Fruit fly (Drosophila melanogaster) whole organism, prepupa: ENCODE results near the gene Nrt.

Experiments used
- Blimp-1 ChIP-seq: fragments of 200-800 bp; sonication (Bioruptor generic); optimal IDR thresholded peaks from 3 replicates; lab custom pipeline; 2017; ENCODE audit warnings: missing biosample characterization, missing genetic modification characterization, mild to moderate bottlenecking, moderate library complexity, missing genetic modification reagents
- CG10631 ChIP-seq: fragments of 200-800 bp; sonication (Bioruptor generic); optimal IDR thresholded peaks from 2 replicates; lab custom pipeline; 2016; ENCODE audit warnings: missing biosample characterization, missing genetic modification characterization
- CG10669 ChIP-seq: fragments of 200-800 bp; sonication (Bioruptor generic); optimal IDR thresholded peaks from 3 replicates; lab custom pipeline; 2018; ENCODE audit warnings: missing biosample characterization, mild to moderate bottlenecking, missing genetic modification characterization, moderate library complexity
- CG11294 ChIP-seq: fragments of 200-800 bp; sonication (Bioruptor generic); IDR thresholded peaks from 2 replicates; pipeline ENCODE4 v1.3.6; 2022; ENCODE audit warnings: missing biosample characterization, missing genetic modification characterization
- CG11902 ChIP-seq: fragments of 200-800 bp; sonication (Bioruptor generic); optimal IDR thresholded peaks from 3 replicates; lab custom pipeline; 2016; ENCODE audit warnings: missing biosample characterization, missing genetic modification characterization
- CG32006 ChIP-seq: fragments of 200-800 bp; sonication (Bioruptor generic); optimal IDR thresholded peaks from 3 replicates; lab custom pipeline; 2017; ENCODE audit warnings: missing biosample characterization, mild to moderate bottlenecking, missing genetic modification characterization
- CG34406 ChIP-seq: fragments of 200-800 bp; sonication (Bioruptor generic); optimal IDR thresholded peaks from 3 replicates; lab custom pipeline; 2016; ENCODE audit warnings: missing biosample characterization, missing genetic modification characterization
- CG3919 ChIP-seq: fragments of 200-800 bp; sonication (Bioruptor generic); optimal IDR thresholded peaks from 3 replicates; lab custom pipeline; 2016; ENCODE audit warnings: missing biosample characterization, missing genetic modification characterization
- CG4318 ChIP-seq: fragments of 200-800 bp; sonication (Bioruptor generic); optimal IDR thresholded peaks from 3 replicates; lab custom pipeline; 2017; ENCODE audit warnings: missing biosample characterization, mild to moderate bottlenecking, missing genetic modification characterization
- CG6163 ChIP-seq: fragments of 200-800 bp; sonication (Bioruptor generic); IDR thresholded peaks from 3 replicates; pipeline ENCODE4 v1.3.6; 2022; ENCODE audit warnings: missing biosample characterization, missing genetic modification characterization
- CG6276 ChIP-seq: fragments of 200-800 bp; sonication (Bioruptor generic); optimal IDR thresholded peaks from 2 replicates; lab custom pipeline; 2017; ENCODE audit warnings: missing biosample characterization, mild to moderate bottlenecking, missing genetic modification characterization
- CG6792 ChIP-seq: fragments of 200-800 bp; sonication (Bioruptor generic); optimal IDR thresholded peaks from 3 replicates; lab custom pipeline; 2016; ENCODE audit warnings: missing biosample characterization, missing genetic modification characterization
- CG6808 ChIP-seq: fragments of 200-800 bp; sonication (Bioruptor generic); optimal IDR thresholded peaks from 3 replicates; lab custom pipeline; 2017; ENCODE audit warnings: missing biosample characterization, missing genetic modification characterization, mild to moderate bottlenecking, moderate library complexity, missing genetic modification reagents
- CG6854 ChIP-seq: fragments of 200-800 bp; sonication (Bioruptor generic); optimal IDR thresholded peaks from 2 replicates; lab custom pipeline; 2017; ENCODE audit warnings: missing biosample characterization, mild to moderate bottlenecking, missing genetic modification characterization
- CG8119 ChIP-seq: fragments of 200-800 bp; sonication (Bioruptor generic); IDR thresholded peaks from 3 replicates; pipeline ENCODE4 v1.3.6; 2022; ENCODE audit warnings: missing biosample characterization, missing genetic modification characterization
- CG8319 ChIP-seq: fragments of 200-800 bp; sonication (Bioruptor generic); optimal IDR thresholded peaks from 3 replicates; lab custom pipeline; 2016; ENCODE audit warnings: missing biosample characterization, missing genetic modification characterization
- CG8632 ChIP-seq: fragments of 200-800 bp; sonication (Bioruptor generic); optimal IDR thresholded peaks from 3 replicates; lab custom pipeline; 2016; ENCODE audit warnings: missing biosample characterization, missing genetic modification characterization
- CG9139 ChIP-seq: fragments of 200-800 bp; sonication (Bioruptor generic); optimal IDR thresholded peaks from 3 replicates; lab custom pipeline; 2017; ENCODE audit warnings: missing biosample characterization, mild to moderate bottlenecking, missing genetic modification characterization
- Eip75B ChIP-seq: fragments of 200-800 bp; sonication (Bioruptor generic); optimal IDR thresholded peaks from 3 replicates; lab custom pipeline; 2016; ENCODE audit warnings: missing biosample characterization, missing genetic modification characterization
- Eip78C ChIP-seq: fragments of 200-800 bp; sonication (Bioruptor generic); peaks from one replicate; lab custom pipeline; 2016; ENCODE audit warnings: missing biosample characterization, missing genetic modification characterization
- Eip93F ChIP-seq: fragments of 200-800 bp; sonication (Bioruptor generic); optimal IDR thresholded peaks from 2 replicates; lab custom pipeline; 2016; ENCODE audit warnings: missing biosample characterization, mild to moderate bottlenecking, missing genetic modification characterization
- Ets21C ChIP-seq: fragments of 200-800 bp; sonication (Bioruptor generic); optimal IDR thresholded peaks from 3 replicates; lab custom pipeline; 2016; ENCODE audit warnings: missing biosample characterization, missing genetic modification characterization
- Ets96B ChIP-seq: fragments of 200-800 bp; optimal IDR thresholded peaks from 2 replicates; lab custom pipeline; 2019; ENCODE audit warnings: missing biosample characterization, mild to moderate bottlenecking, missing genetic modification characterization, moderate library complexity
- Hr38 ChIP-seq: sonication (Bioruptor generic); optimal IDR thresholded peaks from 2 replicates; lab custom pipeline; 2016; ENCODE audit warnings: missing biosample characterization, missing genetic modification characterization
- Hr4 ChIP-seq: fragments of 200-800 bp; sonication (Bioruptor generic); optimal IDR thresholded peaks from 3 replicates; lab custom pipeline; 2016; ENCODE audit warnings: missing biosample characterization, missing genetic modification characterization
- Lpt ChIP-seq: fragments of 200-800 bp; sonication (Bioruptor generic); optimal IDR thresholded peaks from 3 replicates; lab custom pipeline; 2016; ENCODE audit warnings: missing biosample characterization, missing genetic modification characterization
- OdsH ChIP-seq: fragments of 200-800 bp; sonication (Bioruptor generic); optimal IDR thresholded peaks from 3 replicates; lab custom pipeline; 2016; ENCODE audit warnings: missing biosample characterization, missing genetic modification characterization
- Smox ChIP-seq: fragments of 200-800 bp; sonication (Bioruptor generic); optimal IDR thresholded peaks from 3 replicates; lab custom pipeline; 2016; ENCODE audit warnings: missing biosample characterization, missing genetic modification characterization
- Sox102F ChIP-seq: fragments of 200-800 bp; sonication (Bioruptor generic); optimal IDR thresholded peaks from 2 replicates; lab custom pipeline; 2016; ENCODE audit warnings: missing biosample characterization, mild to moderate bottlenecking, missing genetic modification characterization
- Sox14 ChIP-seq: fragments of 200-800 bp; sonication (Bioruptor generic); optimal IDR thresholded peaks from 3 replicates; lab custom pipeline; 2016; ENCODE audit warnings: missing biosample characterization, missing genetic modification characterization
- Sox15 ChIP-seq: fragments of 200-800 bp; sonication (Bioruptor generic); optimal IDR thresholded peaks from 3 replicates; lab custom pipeline; 2016; ENCODE audit warnings: missing biosample characterization, missing genetic modification characterization
- achi ChIP-seq: fragments of 200-800 bp; sonication (Bioruptor generic); optimal IDR thresholded peaks from 3 replicates; lab custom pipeline; 2016; ENCODE audit warnings: missing biosample characterization, missing genetic modification characterization
- acj6 ChIP-seq: fragments of 200-800 bp; sonication (Bioruptor generic); optimal IDR thresholded peaks from 3 replicates; lab custom pipeline; 2016; ENCODE audit warnings: missing biosample characterization, missing genetic modification characterization
- cyc ChIP-seq: fragments of 200-800 bp; sonication (Bioruptor generic); optimal IDR thresholded peaks from 3 replicates; lab custom pipeline; 2016; ENCODE audit warnings: missing biosample characterization, missing genetic modification characterization
- dac ChIP-seq: fragments of 200-800 bp; sonication (Bioruptor generic); optimal IDR thresholded peaks from 2 replicates; lab custom pipeline; 2017; ENCODE audit warnings: missing biosample characterization, mild to moderate bottlenecking, missing genetic modification characterization
- dsx ChIP-seq: fragments of 200-800 bp; optimal IDR thresholded peaks from 3 replicates; lab custom pipeline; 2019; ENCODE audit warnings: missing biosample characterization, mild to moderate bottlenecking, missing genetic modification characterization, moderate library complexity; ENCODE audit not compliant: poor library complexity, severe bottlenecking
- eg ChIP-seq: fragments of 200-800 bp; sonication (Bioruptor generic); IDR thresholded peaks from 3 replicates; pipeline ENCODE4 v1.3.6; 2022; ENCODE audit warnings: missing biosample characterization, missing genetic modification characterization
- esn ChIP-seq: fragments of 200-800 bp; sonication (Bioruptor generic); optimal IDR thresholded peaks from 2 replicates; lab custom pipeline; 2016; ENCODE audit warnings: missing biosample characterization, mild to moderate bottlenecking, missing genetic modification characterization, moderate library complexity
- fd59A ChIP-seq: fragments of 200-800 bp; sonication (Bioruptor generic); optimal IDR thresholded peaks from 2 replicates; lab custom pipeline; 2017; ENCODE audit warnings: missing biosample characterization, mild to moderate bottlenecking, missing genetic modification characterization, missing genetic modification reagents
- fd85E ChIP-seq: fragments of 200-800 bp; sonication (Bioruptor generic); optimal IDR thresholded peaks from 3 replicates; lab custom pipeline; 2016; ENCODE audit warnings: missing biosample characterization, missing genetic modification characterization
- fkh ChIP-seq: fragments of 200-800 bp; sonication (Bioruptor generic); optimal IDR thresholded peaks from 3 replicates; lab custom pipeline; 2017; ENCODE audit warnings: missing biosample characterization, mild to moderate bottlenecking, missing genetic modification characterization, moderate library complexity
- net ChIP-seq: fragments of 200-800 bp; sonication (Bioruptor generic); optimal IDR thresholded peaks from 3 replicates; lab custom pipeline; 2016; ENCODE audit warnings: missing biosample characterization, missing genetic modification characterization
- pdm3 ChIP-seq: fragments of 200-800 bp; sonication (Bioruptor generic); optimal IDR thresholded peaks from 3 replicates; lab custom pipeline; 2016; ENCODE audit warnings: missing biosample characterization, missing genetic modification characterization
- salr ChIP-seq, 2 experiments: fragments of 200-800 bp; sonication (Bioruptor generic); optimal IDR thresholded peaks; 3 replicates each; lab custom pipeline; 2016 to 2018; ENCODE audit warnings: missing biosample characterization in 2 of 2, missing genetic modification characterization in 2 of 2, mild to moderate bottlenecking in 1 of 2
- ss ChIP-seq, 2 experiments: fragments of 200-800 bp; sonication (Bioruptor generic); optimal IDR thresholded peaks; 2 replicates in 1 of 2; 3 replicates in 1 of 2; lab custom pipeline; 2017 to 2018; ENCODE audit warnings: mild to moderate bottlenecking in 2 of 2, missing biosample characterization in 2 of 2, missing genetic modification characterization in 2 of 2, moderate library complexity in 1 of 2
- vri ChIP-seq: fragments of 200-800 bp; sonication (Bioruptor generic); optimal IDR thresholded peaks from 3 replicates; lab custom pipeline; 2016; ENCODE audit warnings: missing biosample characterization, mild to moderate bottlenecking, missing genetic modification characterization

The Nrt gene

DNA sequence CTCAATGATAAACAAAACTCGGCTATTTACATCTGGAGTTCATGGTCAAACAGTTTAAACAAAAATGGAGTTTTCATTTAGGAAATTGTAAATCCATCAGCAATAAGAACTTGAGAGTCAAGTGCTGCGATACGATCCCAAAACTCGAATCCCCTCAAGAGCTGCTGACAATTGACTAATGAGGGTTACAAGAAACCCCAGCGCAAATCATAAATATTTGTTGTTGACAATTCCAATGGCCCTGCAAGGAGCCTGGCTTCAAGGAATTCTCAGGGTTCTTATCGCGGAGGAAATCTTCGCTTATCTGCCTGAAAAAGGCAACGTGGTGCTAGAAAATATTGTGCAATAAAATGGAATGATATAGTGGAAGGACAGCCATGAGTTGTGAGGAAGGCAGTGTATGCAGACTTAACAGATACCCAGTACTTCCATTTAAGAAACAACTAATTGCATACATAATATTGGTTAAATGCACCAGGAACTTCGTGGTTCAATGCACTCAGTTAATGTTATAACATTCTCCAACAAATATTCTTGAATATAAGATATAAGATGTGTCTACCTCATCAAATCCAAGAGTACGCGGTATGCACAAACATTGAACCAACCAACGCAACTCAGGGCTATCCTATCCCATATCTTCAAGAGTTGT, 2.3 kb downstream of the Nrt start:
- no peak for TF ChIP-seq CG4318 (GFP tag; lab: Kevin White, UChicago)
- TF ChIP-seq fkh (GFP tag; lab: Kevin White, UChicago): peak; percentile 52
- TF ChIP-seq ss (GFP tag; optimal IDR thresholded peaks at IDR 0.05; lab: Kevin White, UChicago): no peak
- TF ChIP-seq CG8319 (GFP tag; lab: Kevin White, UChicago): no peak
- TF ChIP-seq Hr38: no peak
- TF ChIP-seq CG3919 (GFP tag; lab: Kevin White, UChicago): peak; percentile 4
- 0 out of 3 replicates have a peak, but pooled peaks have one; percentile 38 for TF ChIP-seq eg (GFP tag; lab: Robert Waterston, UW)
- TF ChIP-seq Eip93F (GFP tag; lab: Kevin White, UChicago): no peak
- TF ChIP-seq CG11902 (GFP tag; lab: Kevin White, UChicago): no peak
- peak; percentile 11 for TF ChIP-seq acj6 (GFP tag; lab: Kevin White, UChicago)
- peak; percentile 18 for TF ChIP-seq CG10631 (GFP tag; lab: Kevin White, UChicago)
- TF ChIP-seq CG8632 (GFP tag; lab: Kevin White, UChicago): no peak
- peak; percentile 68 for TF ChIP-seq Eip78C (GFP tag; lab: Kevin White, UChicago)
- no peak for TF ChIP-seq fd59A (GFP tag; lab: Kevin White, UChicago)
- peak; percentile 23 for TF ChIP-seq Ets96B (tag; lab: Kevin White, UChicago)
- no peak for TF ChIP-seq OdsH (GFP tag; lab: Kevin White, UChicago)

DNA sequence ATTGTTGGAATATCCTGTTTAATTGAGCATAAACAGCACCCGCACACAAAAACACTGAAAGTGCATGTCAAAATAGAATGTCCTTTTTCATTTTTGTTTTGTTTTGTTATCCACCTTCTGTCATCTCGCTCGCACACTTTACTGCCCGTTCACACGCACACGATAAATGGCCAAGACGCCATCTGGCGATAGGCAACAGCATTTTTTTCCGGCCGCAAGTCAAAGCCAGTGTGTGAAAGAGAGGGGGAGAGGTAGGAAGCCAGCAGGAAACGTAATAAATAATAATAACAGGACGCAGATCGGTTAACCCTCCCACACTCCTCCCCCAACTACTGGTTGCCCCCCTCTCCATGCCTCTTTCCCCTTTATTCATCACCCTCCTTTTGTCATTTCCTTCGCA, 4.0 kb downstream of the Nrt start:
- TF ChIP-seq CG6808 (GFP tag; lab: Kevin White, UChicago) (peak; percentile 60), Sox102F (peak; percentile 11), pdm3 (GFP tag; lab: Kevin White, UChicago) (no peak), Sox15 (no peak), Eip93F (GFP tag; lab: Kevin White, UChicago) (no peak), vri (no peak), acj6 (GFP tag; lab: Kevin White, UChicago) (no peak), CG8632 (GFP tag; lab: Kevin White, UChicago) (no peak), CG6854 (GFP tag; lab: Kevin White, UChicago) (peak; percentile 23), cyc (GFP tag; lab: Kevin White, UChicago) (no peak), CG8119 (GFP tag; lab: Robert Waterston, UW) (no peak), CG6792 (GFP tag; lab: Kevin White, UChicago) (peak; percentile 4), Smox (no peak), fd85E (GFP tag; lab: Kevin White, UChicago) (no peak), CG3919 (GFP tag; lab: Kevin White, UChicago) (peak; percentile 54), Hr4 (no peak), ss (GFP tag; optimal IDR thresholded peaks at IDR 0.05; lab: Kevin White, UChicago) (peak; percentile 74 to 88), net (GFP tag; lab: Kevin White, UChicago) (no peak), CG11294 (GFP tag; lab: Robert Waterston, UW) (no peak), Eip75B (no peak), CG11902 (GFP tag; lab: Kevin White, UChicago) (no peak), CG8319 (GFP tag; lab: Kevin White, UChicago) (no peak), Ets21C (no peak), salr (GFP tag; optimal IDR thresholded peaks at IDR 0.05; lab: Kevin White, UChicago) (peak in 1 of 2 experiments; percentile 46), CG4318 (GFP tag; lab: Kevin White, UChicago) (no peak), CG10631 (GFP tag; lab: Kevin White, UChicago) (no peak), eg (GFP tag; lab: Robert Waterston, UW) (peak; percentile 36; the same call in 1 of the 3 replicates), CG6276 (GFP tag; lab: Kevin White, UChicago) (peak; percentile 2), Lpt (GFP tag; lab: Kevin White, UChicago) (no peak), Eip78C (GFP tag; lab: Kevin White, UChicago) (peak; percentile 64), achi (GFP tag; lab: Kevin White, UChicago) (no peak), CG6163 (GFP tag; lab: Robert Waterston, UW) (peak; percentile 58; the same call in 2 of the 3 replicates), CG10669 (GFP tag; lab: Kevin White, UChicago) (peak; percentile 2), CG34406 (GFP tag; lab: Kevin White, UChicago) (no peak), Sox14 (no peak), OdsH (GFP tag; lab: Kevin White, UChicago) (no peak), CG32006 (GFP tag; lab: Kevin White, UChicago) (no peak), dsx (GFP tag; lab: Kevin White, UChicago) (peak; percentile 19), Blimp-1 (GFP tag; lab: Kevin White, UChicago) (no peak), dac (GFP tag; lab: Kevin White, UChicago) (no peak), esn (GFP tag; lab: Kevin White, UChicago) (no peak), CG9139 (peak; percentile 48), Ets96B (tag; lab: Kevin White, UChicago) (no peak)
